Fruit fly (Drosophila melanogaster) whole organism, embryonic: Measurements from ENCODE around the gene CCDC53.
A peak's percentile ranks its signal among the peaks of the same experiment; 100 is the strongest.

Experiments used
- Ada2b ChIP-seq: fragments of 200-800 bp; sonication (Bioruptor generic); IDR thresholded peaks from 2 replicates; pipeline ENCODE4 v1.3.6; 2022; ENCODE audit warnings: missing biosample characterization, missing genetic modification characterization
- B-H1 ChIP-seq: fragments of 200-800 bp; sonication (Bioruptor generic); IDR thresholded peaks from 3 replicates; pipeline ENCODE4 v1.3.6; 2022; ENCODE audit warnings: missing biosample characterization, missing genetic modification characterization
- CG10147 ChIP-seq: fragments of 200-800 bp; sonication (Bioruptor generic); optimal IDR thresholded peaks from 2 replicates; lab custom pipeline; 2019; ENCODE audit warnings: missing biosample characterization, mild to moderate bottlenecking, missing genetic modification characterization, moderate library complexity
- CG10321 ChIP-seq: fragments of 200-800 bp; sonication (Bioruptor generic); IDR thresholded peaks from 2 replicates; pipeline ENCODE4 v1.3.6; 2022; ENCODE audit warnings: missing biosample characterization, missing genetic modification characterization
- CG10979 ChIP-seq: fragments of 200-800 bp; sonication (Bioruptor generic); optimal IDR thresholded peaks from 2 replicates; lab custom pipeline; 2018; ENCODE audit warnings: missing biosample characterization, mild to moderate bottlenecking, missing genetic modification characterization, moderate library complexity
- CG14014 ChIP-seq: fragments of 200-800 bp; sonication (Bioruptor generic); IDR thresholded peaks from 2 replicates; pipeline ENCODE4 v1.3.6; 2022; ENCODE audit warnings: missing biosample characterization, missing genetic modification characterization
- CG14860 ChIP-seq: fragments of 200-800 bp; sonication (Bioruptor generic); IDR thresholded peaks from 3 replicates; pipeline ENCODE4 v1.3.6; 2022; ENCODE audit warnings: missing biosample characterization, missing genetic modification characterization; ENCODE audit not compliant: partially characterized antibody
- CG16815 ChIP-seq: fragments of 200-800 bp; sonication (Bioruptor generic); optimal IDR thresholded peaks from 3 replicates; lab custom pipeline; 2017; ENCODE audit warnings: missing biosample characterization, mild to moderate bottlenecking, missing genetic modification characterization
- CG32532 ChIP-seq: fragments of 200-800 bp; sonication (Bioruptor generic); IDR thresholded peaks from 2 replicates; pipeline ENCODE4 v1.3.6; 2022; ENCODE audit warnings: missing biosample characterization, missing genetic modification characterization
- CG34224 ChIP-seq: fragments of 200-800 bp; sonication (Bioruptor generic); IDR thresholded peaks from 3 replicates; pipeline ENCODE4 v1.3.6; 2022; ENCODE audit warnings: missing biosample characterization, missing genetic modification characterization; ENCODE audit not compliant: partially characterized antibody
- CG42726 ChIP-seq: fragments of 200-800 bp; sonication (Bioruptor generic); IDR thresholded peaks from 2 replicates; pipeline ENCODE4 v1.3.6; 2022; ENCODE audit warnings: missing biosample characterization, missing genetic modification characterization; ENCODE audit not compliant: partially characterized antibody
- CG4730 ChIP-seq: fragments of 200-800 bp; sonication (Bioruptor generic); IDR thresholded peaks from 2 replicates; pipeline ENCODE4 v1.3.6; 2022; ENCODE audit warnings: missing biosample characterization, missing genetic modification characterization
- CG5245 ChIP-seq: fragments of 200-800 bp; sonication (Bioruptor generic); optimal IDR thresholded peaks from 3 replicates; lab custom pipeline; 2016; ENCODE audit warnings: missing biosample characterization, missing genetic modification characterization
- CG5953 ChIP-seq: fragments of 200-800 bp; sonication (Bioruptor generic); IDR thresholded peaks from 2 replicates; pipeline ENCODE4 v1.3.6; 2022; ENCODE audit warnings: missing biosample characterization, missing genetic modification characterization
- CG7987 ChIP-seq: fragments of 200-800 bp; sonication (Bioruptor generic); optimal IDR thresholded peaks from 2 replicates; lab custom pipeline; 2018; ENCODE audit warnings: missing biosample characterization, mild to moderate bottlenecking, missing genetic modification characterization, moderate library complexity
- CG9797 ChIP-seq: fragments of 200-800 bp; sonication (Bioruptor generic); optimal IDR thresholded peaks from 3 replicates; lab custom pipeline; 2018; ENCODE audit warnings: missing biosample characterization, mild to moderate bottlenecking, missing genetic modification characterization
- CHES-1-like ChIP-seq: fragments of 200-800 bp; sonication (Bioruptor generic); optimal IDR thresholded peaks from 2 replicates; lab custom pipeline; 2016; ENCODE audit warnings: missing biosample characterization, missing genetic modification characterization
- Dip3 ChIP-seq: fragments of 200-800 bp; sonication (Bioruptor generic); optimal IDR thresholded peaks from 3 replicates; lab custom pipeline; 2016; ENCODE audit warnings: missing biosample characterization, missing genetic modification characterization
- Drgx ChIP-seq: fragments of 200-800 bp; sonication (Bioruptor generic); IDR thresholded peaks from 2 replicates; pipeline ENCODE4 v1.3.6; 2022; ENCODE audit warnings: missing biosample characterization, missing genetic modification characterization
- Fer2 ChIP-seq: fragments of 200-800 bp; sonication (Bioruptor generic); optimal IDR thresholded peaks from 2 replicates; lab custom pipeline; 2018; ENCODE audit warnings: missing biosample characterization, mild to moderate bottlenecking, missing genetic modification characterization, moderate library complexity
- H15 ChIP-seq: fragments of 200-800 bp; sonication (Bioruptor generic); IDR thresholded peaks from 3 replicates; pipeline ENCODE4 v1.3.6; 2022; ENCODE audit warnings: missing biosample characterization, missing genetic modification characterization
- HHEX ChIP-seq: fragments of 200-800 bp; sonication (Bioruptor generic); optimal IDR thresholded peaks from 3 replicates; lab custom pipeline; 2017; ENCODE audit warnings: missing biosample characterization, mild to moderate bottlenecking, missing genetic modification characterization, missing genetic modification reagents
- Hey ChIP-seq: fragments of 200-800 bp; sonication (Bioruptor generic); optimal IDR thresholded peaks from 3 replicates; lab custom pipeline; 2018; ENCODE audit warnings: missing biosample characterization, mild to moderate bottlenecking, missing genetic modification characterization
- Hr51 ChIP-seq, 2 experiments: fragments of 200-800 bp; sonication (Bioruptor generic); optimal IDR thresholded peaks; 2 replicates in 1 of 2; 3 replicates in 1 of 2; lab custom pipeline; 2016 to 2018; ENCODE audit warnings: missing biosample characterization in 2 of 2, missing genetic modification characterization in 2 of 2, mild to moderate bottlenecking in 1 of 2, moderate library complexity in 1 of 2
- Jarid2 ChIP-seq: fragments of 200-800 bp; sonication (Bioruptor generic); optimal IDR thresholded peaks from 3 replicates; lab custom pipeline; 2017; ENCODE audit warnings: mild to moderate bottlenecking, missing biosample characterization, missing genetic modification reagents, missing genetic modification characterization
- MTF-1 ChIP-seq: fragments of 200-800 bp; sonication (Bioruptor generic); optimal IDR thresholded peaks from 2 replicates; lab custom pipeline; 2018; ENCODE audit warnings: missing biosample characterization, mild to moderate bottlenecking, missing genetic modification characterization, borderline replicate concordance
- Mrtf ChIP-seq: fragments of 200-800 bp; sonication (Bioruptor generic); IDR thresholded peaks from 3 replicates; pipeline ENCODE4 v1.3.6; 2022; ENCODE audit warnings: missing biosample characterization, missing genetic modification characterization
- Myb ChIP-seq: fragments of 200-800 bp; sonication (Bioruptor generic); optimal IDR thresholded peaks from 2 replicates; lab custom pipeline; 2016; ENCODE audit warnings: missing biosample characterization, missing genetic modification characterization
- Nf-YB ChIP-seq: fragments of 200-800 bp; sonication (Bioruptor generic); optimal IDR thresholded peaks from 3 replicates; lab custom pipeline; 2019; ENCODE audit warnings: missing biosample characterization, mild to moderate bottlenecking, missing genetic modification characterization, moderate library complexity
- Rx ChIP-seq: fragments of 200-800 bp; sonication (Bioruptor generic); IDR thresholded peaks from 2 replicates; pipeline ENCODE4 v1.3.6; 2022; ENCODE audit warnings: missing biosample characterization, missing genetic modification characterization
- Xbp1 ChIP-seq: fragments of 200-800 bp; sonication (Bioruptor generic); optimal IDR thresholded peaks from 3 replicates; lab custom pipeline; 2016; ENCODE audit warnings: missing biosample characterization, mild to moderate bottlenecking, missing genetic modification characterization
- Xrp1 ChIP-seq: fragments of 200-800 bp; sonication (Bioruptor generic); IDR thresholded peaks from 2 replicates; pipeline ENCODE4 v1.3.6; 2022; ENCODE audit warnings: missing biosample characterization, missing genetic modification characterization
- ab ChIP-seq: fragments of 200-800 bp; sonication (Bioruptor generic); optimal IDR thresholded peaks from 2 replicates; lab custom pipeline; 2016; ENCODE audit warnings: missing biosample characterization, missing genetic modification characterization
- amos ChIP-seq: fragments of 200-800 bp; sonication (Bioruptor generic); IDR thresholded peaks from 2 replicates; pipeline ENCODE4 v1.3.6; 2022; ENCODE audit warnings: missing biosample characterization, missing genetic modification characterization; ENCODE audit not compliant: partially characterized antibody
- crp ChIP-seq, 2 experiments: fragments of 200-800 bp; sonication (Bioruptor generic); optimal IDR thresholded peaks; 2 replicates in 1 of 2; 3 replicates in 1 of 2; lab custom pipeline; 2017; ENCODE audit warnings: missing biosample characterization in 2 of 2, missing genetic modification characterization in 2 of 2, mild to moderate bottlenecking in 1 of 2, moderate library complexity in 1 of 2
- fd96Cb ChIP-seq: fragments of 200-800 bp; sonication (Bioruptor generic); optimal IDR thresholded peaks from 2 replicates; lab custom pipeline; 2018; ENCODE audit warnings: missing biosample characterization, mild to moderate bottlenecking, missing genetic modification characterization, moderate library complexity
- gce ChIP-seq: fragments of 200-800 bp; sonication (Bioruptor generic); IDR thresholded peaks from 3 replicates; pipeline ENCODE4 v1.3.6; 2022; ENCODE audit warnings: missing biosample characterization, missing genetic modification characterization
- gcm ChIP-seq: fragments of 200-800 bp; sonication (Bioruptor generic); optimal IDR thresholded peaks from 2 replicates; lab custom pipeline; 2019; ENCODE audit warnings: missing biosample characterization, mild to moderate bottlenecking, missing genetic modification characterization, moderate library complexity
- gt ChIP-seq: fragments of 200-800 bp; sonication (Bioruptor generic); IDR thresholded peaks from 2 replicates; pipeline ENCODE4 v1.3.6; 2022; ENCODE audit warnings: missing biosample characterization, missing genetic modification characterization
- hbn ChIP-seq: fragments of 200-800 bp; sonication (Bioruptor generic); IDR thresholded peaks from 2 replicates; pipeline ENCODE4 v1.3.6; 2022; ENCODE audit warnings: missing biosample characterization, missing genetic modification characterization; ENCODE audit not compliant: partially characterized antibody
- ind ChIP-seq: fragments of 200-800 bp; sonication (Bioruptor generic); optimal IDR thresholded peaks from 3 replicates; lab custom pipeline; 2016; ENCODE audit warnings: missing biosample characterization, missing genetic modification characterization
- ken ChIP-seq: fragments of 200-800 bp; sonication (Bioruptor generic); IDR thresholded peaks from 3 replicates; pipeline ENCODE4 v1.3.6; 2022; ENCODE audit warnings: missing biosample characterization, missing genetic modification characterization
- onecut ChIP-seq: fragments of 200-800 bp; sonication (Bioruptor generic); IDR thresholded peaks from 2 replicates; pipeline ENCODE4 v1.3.6; 2022; ENCODE audit warnings: missing biosample characterization, missing genetic modification characterization
- pfk ChIP-seq: fragments of 200-800 bp; sonication (Bioruptor generic); optimal IDR thresholded peaks from 2 replicates; lab custom pipeline; 2018; ENCODE audit warnings: missing biosample characterization, mild to moderate bottlenecking, missing genetic modification characterization, moderate library complexity
- slou ChIP-seq: fragments of 200-800 bp; sonication (Bioruptor generic); optimal IDR thresholded peaks from 3 replicates; lab custom pipeline; 2016; ENCODE audit warnings: missing biosample characterization, missing genetic modification characterization
- sna ChIP-seq: fragments of 200-800 bp; sonication (Bioruptor generic); IDR thresholded peaks from 2 replicates; pipeline ENCODE4 v1.3.6; 2022; ENCODE audit warnings: missing biosample characterization, missing genetic modification characterization; ENCODE audit not compliant: partially characterized antibody
- sqz ChIP-seq: fragments of 200-800 bp; sonication (Bioruptor generic); optimal IDR thresholded peaks from 3 replicates; lab custom pipeline; 2018; ENCODE audit warnings: missing biosample characterization, mild to moderate bottlenecking, missing genetic modification characterization
- stwl ChIP-seq: fragments of 200-800 bp; sonication (Bioruptor generic); optimal IDR thresholded peaks from 3 replicates; lab custom pipeline; 2018; ENCODE audit warnings: missing biosample characterization, mild to moderate bottlenecking, missing genetic modification characterization, moderate library complexity
- toy ChIP-seq: fragments of 200-800 bp; sonication (Bioruptor generic); IDR thresholded peaks from 2 replicates; pipeline ENCODE4 v1.3.6; 2022; ENCODE audit warnings: missing biosample characterization, missing genetic modification characterization
- unc-4 ChIP-seq: fragments of 200-800 bp; sonication (Bioruptor generic); IDR thresholded peaks from 2 replicates; pipeline ENCODE4 v1.3.6; 2022; ENCODE audit warnings: missing biosample characterization, missing genetic modification characterization; ENCODE audit not compliant: partially characterized antibody
- yki ChIP-seq: fragments of >200 bp; optimal IDR thresholded peaks from 3 replicates; lab custom pipeline; 2018

Gene CCDC53

dm6 chr2L:7991951-7992350 lies 49.0 kb upstream of the CCDC53 start (continued):
- TF ChIP-seq CG9797 (GFP tag; lab: Kevin White, UChicago) (no peak), Mrtf (no peak), CG16815 (GFP tag; lab: Kevin White, UChicago) (no peak), CG10979 (no peak), B-H1 (GFP tag; lab: Robert Waterston, UW) (no peak), HHEX (no peak), Jarid2 (GFP tag; lab: Kevin White, UChicago) (no peak), sqz (no peak), Xbp1 (GFP tag; lab: Kevin White, UChicago) (no peak), stwl (tag; lab: Kevin White, UChicago) (no peak), yki (lab: Kevin White, UChicago) (no peak), Rx (GFP tag; lab: Robert Waterston, UW) (no peak), Fer2 (tag; lab: Kevin White, UChicago) (no peak), onecut (no peak), Nf-YB (GFP tag; lab: Kevin White, UChicago) (no peak), CHES-1-like (GFP tag; lab: Kevin White, UChicago) (no peak), H15 (GFP tag; lab: Robert Waterston, UW) (no peak), ab (GFP tag; lab: Kevin White, UChicago) (no peak), fd96Cb (tag; lab: Kevin White, UChicago) (peak; percentile 7), CG5245 (GFP tag; lab: Kevin White, UChicago) (no peak), sna (GFP tag; lab: Robert Waterston, UW) (no peak), gt (GFP tag; lab: Robert Waterston, UW) (no peak), MTF-1 (no peak), CG14860 (GFP tag; lab: Robert Waterston, UW) (no peak), unc-4 (GFP tag; lab: Robert Waterston, UW) (no peak), hbn (no peak), Xrp1 (GFP tag; lab: Robert Waterston, UW) (peak; percentile 43; the same call in 1 of the 2 replicates), ind (GFP tag; lab: Kevin White, UChicago) (no peak), Hey (no peak), amos (GFP tag; lab: Robert Waterston, UW) (no peak), CG42726 (GFP tag; lab: Robert Waterston, UW) (no peak), Ada2b (GFP tag; lab: Robert Waterston, UW) (peak; percentile 25; the same call in 1 of the 2 replicates), gcm (GFP tag; lab: Kevin White, UChicago) (no peak), CG5953 (GFP tag; lab: Robert Waterston, UW) (no peak), toy (GFP tag; lab: Robert Waterston, UW) (no peak), CG14014 (GFP tag; lab: Robert Waterston, UW) (no peak), CG34224 (GFP tag; lab: Robert Waterston, UW) (no peak; the same call in 2 of the 3 replicates), CG10321 (no peak), CG10147 (GFP tag; lab: Kevin White, UChicago) (no peak), CG4730 (GFP tag; lab: Robert Waterston, UW) (no peak), Dip3 (no peak), slou (no peak), Myb (GFP tag; lab: Kevin White, UChicago) (no peak), pfk (GFP tag; lab: Kevin White, UChicago) (no peak), ken (no peak), crp (GFP tag; optimal IDR thresholded peaks at IDR 0.05; lab: Kevin White, UChicago) (no peak), CG32532 (GFP tag; lab: Robert Waterston, UW) (no peak), gce (GFP tag; lab: Robert Waterston, UW) (no peak), Drgx (GFP tag; lab: Robert Waterston, UW) (no peak), CG7987 (no peak), Hr51 (GFP tag; optimal IDR thresholded peaks at IDR 0.05; lab: Kevin White, UChicago) (peak in 1 of 2 experiments; percentile 38)
